Worm (Caenorhabditis elegans) whole organism, L4 larva: Measurements from ENCODE around the gene gop-2.

Experiments used
- F44E2.7 ChIP-seq: fragments of 200-800 bp; sonication (Bioruptor generic); IDR thresholded peaks from 2 replicates; pipeline ENCODE4 v2.1.2; 2022; ENCODE audit warnings: missing genetic modification characterization, missing compliant biosample characterization
- R02D3.7 ChIP-seq: fragments of 150-350 bp; sonication (generic microtip); optimal IDR thresholded peaks from 3 replicates; lab custom pipeline; 2014; ENCODE audit warnings: missing biosample characterization, missing genetic modification characterization
- T26A8.4 ChIP-seq: fragments of 200-800 bp; sonication (Bioruptor generic); IDR thresholded peaks from 2 replicates; pipeline ENCODE4 v1.3.6; 2022; ENCODE audit warnings: missing genetic modification characterization, missing compliant biosample characterization
- Y5F2A.4 ChIP-seq: fragments of 200-800 bp; sonication (Bioruptor generic); optimal IDR thresholded peaks from 2 replicates; lab custom pipeline; 2018; ENCODE audit warnings: mild to moderate bottlenecking, missing genetic modification characterization, missing compliant biosample characterization
- ZK337.2 ChIP-seq: fragments of 200-800 bp; sonication (Bioruptor generic); IDR thresholded peaks from 2 replicates; pipeline ENCODE4 v1.3.6; 2022; ENCODE audit warnings: missing genetic modification reagents, missing genetic modification characterization, missing compliant biosample characterization
- ZK546.5 ChIP-seq, 2 experiments: sonication (generic microtip); optimal IDR thresholded peaks; 2 replicates each; lab custom pipeline; 2017; ENCODE audit warnings: missing biosample characterization in 2 of 2, missing genetic modification characterization in 2 of 2
- arid-1 ChIP-seq: fragments of 200-800 bp; sonication (Bioruptor generic); conservative IDR thresholded peaks from 2 replicates; pipeline ENCODE4 v1.3.6; 2022; ENCODE audit warnings: missing genetic modification reagents, missing genetic modification characterization, missing compliant biosample characterization
- ceh-44 ChIP-seq: fragments of 200-800 bp; sonication (Bioruptor generic); IDR thresholded peaks from 2 replicates; pipeline ENCODE4 v1.3.6; 2022; ENCODE audit warnings: missing genetic modification reagents, missing genetic modification characterization, missing compliant biosample characterization
- ctbp-1 ChIP-seq: fragments of 200-800 bp; sonication (Bioruptor generic); IDR thresholded peaks from 2 replicates; pipeline ENCODE4 v1.3.6; 2022; ENCODE audit warnings: missing genetic modification reagents, missing genetic modification characterization, missing compliant biosample characterization
- daf-12 ChIP-seq: fragments of 150-350 bp; optimal IDR thresholded peaks from 2 replicates; lab custom pipeline; 2014; ENCODE audit warnings: missing biosample characterization, missing genetic modification reagents, missing genetic modification characterization
- dmd-6 ChIP-seq: fragments of 200-800 bp; sonication (Bioruptor generic); IDR thresholded peaks from 2 replicates; pipeline ENCODE4 v1.3.6; 2022; ENCODE audit warnings: missing genetic modification reagents, missing genetic modification characterization, missing compliant biosample characterization
- jun-1 ChIP-seq: fragments of 150-350 bp; optimal IDR thresholded peaks from 2 replicates; lab custom pipeline; 2014; ENCODE audit warnings: missing biosample characterization, missing genetic modification reagents, missing genetic modification characterization
- lin-1 ChIP-seq: fragments of 200-800 bp; sonication (Bioruptor generic); IDR thresholded peaks from 2 replicates; pipeline ENCODE4 v1.3.6; 2022; ENCODE audit warnings: missing genetic modification reagents, missing genetic modification characterization, missing compliant biosample characterization
- lin-15B ChIP-seq: fragments of 150-350 bp; sonication (generic microtip); optimal IDR thresholded peaks from 3 replicates; lab custom pipeline; 2014; ENCODE audit warnings: missing biosample characterization, missing genetic modification characterization
- mdt-29 ChIP-seq: fragments of 200-800 bp; sonication (Bioruptor generic); IDR thresholded peaks from 2 replicates; pipeline ENCODE4 v1.3.6; 2022; ENCODE audit warnings: missing genetic modification reagents, missing genetic modification characterization, missing compliant biosample characterization
- mep-1 ChIP-seq: fragments of 150-350 bp; sonication (generic microtip); optimal IDR thresholded peaks from 3 replicates; lab custom pipeline; 2014; ENCODE audit warnings: missing biosample characterization, missing genetic modification characterization
- mes-2 ChIP-seq: sonication (generic microtip); optimal IDR thresholded peaks from 2 replicates; lab custom pipeline; 2016; ENCODE audit warnings: missing genotype, mild to moderate bottlenecking, missing genetic modification characterization, missing compliant biosample characterization; ENCODE audit not compliant: poor library complexity, severe bottlenecking
- nhr-10 ChIP-seq: fragments of 150-350 bp; optimal IDR thresholded peaks from 2 replicates; lab custom pipeline; 2014; ENCODE audit warnings: missing biosample characterization, missing genetic modification characterization
- nhr-11 ChIP-seq: fragments of 150-350 bp; optimal IDR thresholded peaks from 2 replicates; lab custom pipeline; 2014; ENCODE audit warnings: missing biosample characterization, missing genetic modification characterization
- nhr-237 ChIP-seq: sonication (generic microtip); optimal IDR thresholded peaks from 2 replicates; lab custom pipeline; 2017; ENCODE audit warnings: missing biosample characterization, missing genetic modification characterization
- nhr-28 ChIP-seq: fragments of 150-350 bp; optimal IDR thresholded peaks from 2 replicates; lab custom pipeline; 2014; ENCODE audit warnings: missing biosample characterization, missing genetic modification characterization
- nhr-41 ChIP-seq: fragments of 200-800 bp; sonication (Bioruptor generic); IDR thresholded peaks from 2 replicates; pipeline ENCODE4 v1.3.6; 2022; ENCODE audit warnings: missing genetic modification reagents, missing genetic modification characterization, missing compliant biosample characterization
- nhr-42 ChIP-seq: fragments of 200-800 bp; sonication (Bioruptor generic); IDR thresholded peaks from 2 replicates; pipeline ENCODE4 v1.3.6; 2022; ENCODE audit warnings: missing genetic modification characterization, missing compliant biosample characterization
- nhr-48 ChIP-seq: sonication (generic microtip); optimal IDR thresholded peaks from 2 replicates; lab custom pipeline; 2016; ENCODE audit warnings: mild to moderate bottlenecking, missing genetic modification characterization, missing compliant biosample characterization
- nhr-6 ChIP-seq: fragments of 150-350 bp; optimal IDR thresholded peaks from 2 replicates; lab custom pipeline; 2014; ENCODE audit warnings: missing biosample characterization, missing genetic modification characterization
- saeg-2 ChIP-seq: fragments of 200-800 bp; sonication (Bioruptor generic); IDR thresholded peaks from 2 replicates; pipeline ENCODE4 v1.3.6; 2022; ENCODE audit warnings: missing genetic modification reagents, missing genetic modification characterization, missing compliant biosample characterization
- sdz-12 ChIP-seq: fragments of 200-800 bp; sonication (Bioruptor generic); optimal IDR thresholded peaks from 2 replicates; lab custom pipeline; 2018; ENCODE audit warnings: mild to moderate bottlenecking, missing genetic modification characterization, missing compliant biosample characterization
- snpc-1.2 ChIP-seq: fragments of 200-800 bp; sonication (Bioruptor generic); IDR thresholded peaks from 2 replicates; pipeline ENCODE4 v1.3.6; 2022; ENCODE audit warnings: missing genetic modification reagents, missing genetic modification characterization, missing compliant biosample characterization
- spr-1 ChIP-seq: sonication (generic microtip); optimal IDR thresholded peaks from 2 replicates; lab custom pipeline; 2016; ENCODE audit warnings: mild to moderate bottlenecking, missing genetic modification characterization, missing compliant biosample characterization
- unc-130 ChIP-seq: sonication (generic microtip); optimal IDR thresholded peaks from 2 replicates; lab custom pipeline; 2016; ENCODE audit warnings: missing genetic modification reagents, missing genetic modification characterization, missing compliant biosample characterization
- unc-62 ChIP-seq, 3 experiments: fragments of 150-350 bp in 1 of 3; sonication (generic microtip); optimal IDR thresholded peaks in 2 of 3; peaks in 1 of 3; 1 replicate in 1 of 3; 2 replicates in 2 of 3; lab custom pipeline; 2014 to 2017; ENCODE audit warnings: missing biosample characterization in 3 of 3, missing genetic modification characterization in 3 of 3, missing genetic modification reagents in 3 of 3, missing genotype in 1 of 3
- zfp-2 ChIP-seq: sonication (generic microtip); optimal IDR thresholded peaks from 2 replicates; lab custom pipeline; 2016; ENCODE audit warnings: mild to moderate bottlenecking, missing genetic modification characterization, missing compliant biosample characterization
- zip-2 ChIP-seq: fragments of 150-350 bp; optimal IDR thresholded peaks from 2 replicates; lab custom pipeline; 2014; ENCODE audit warnings: missing biosample characterization, missing genetic modification characterization

gop-2 gene

DNA sequence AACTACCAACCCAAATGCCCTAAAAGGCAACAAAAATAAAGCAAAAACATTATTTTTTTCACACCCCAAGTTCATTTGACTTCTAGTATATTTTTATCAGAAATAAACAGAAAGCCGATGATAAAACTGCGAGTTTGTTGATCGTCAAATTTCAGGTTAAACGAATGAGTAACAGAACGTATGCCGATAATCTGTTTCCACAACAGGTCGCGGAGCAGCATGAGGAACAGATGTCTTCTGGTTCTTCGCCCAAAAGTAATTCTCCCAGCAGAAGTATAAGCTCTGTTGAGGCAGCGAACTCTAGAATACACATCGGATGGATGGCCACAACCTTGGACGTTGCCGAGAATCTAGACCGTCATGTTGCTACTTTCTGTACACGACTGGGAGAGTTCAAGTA, 28.4 kb upstream of the gop-2 start, which contains the start of gene prmt-5 (continued):
- TF ChIP-seq nhr-237 (tag; lab: Kevin White, UChicago) = no peak
- TF ChIP-seq ZK546.5 (tag; optimal IDR thresholded peaks at IDR 0.05; lab: Kevin White, UChicago) = no peak
- peak; percentile 44 for TF ChIP-seq nhr-10
- no peak for TF ChIP-seq zip-2 (tag; lab: Kevin White, UChicago)
- TF ChIP-seq spr-1 (tag; lab: Kevin White, UChicago) = peak; percentile 45
- no peak for TF ChIP-seq daf-12 (tag; lab: Kevin White, UChicago)
- TF ChIP-seq ZK337.2 (GFP tag; lab: Robert Waterston, UW) = no peak
- TF ChIP-seq saeg-2 (GFP tag; lab: Robert Waterston, UW) = no peak
- TF ChIP-seq ctbp-1 (GFP tag; lab: Robert Waterston, UW) = peak; percentile 45; the same call in 1 of the 2 replicates
- no peak for TF ChIP-seq R02D3.7
- TF ChIP-seq nhr-6 (tag; lab: Kevin White, UChicago) = no peak
- TF ChIP-seq T26A8.4 (GFP tag; lab: Robert Waterston, UW) = peak; percentile 65
- no peak for TF ChIP-seq zfp-2 (tag; lab: Kevin White, UChicago)
- peak; percentile 45 for TF ChIP-seq unc-130

DNA sequence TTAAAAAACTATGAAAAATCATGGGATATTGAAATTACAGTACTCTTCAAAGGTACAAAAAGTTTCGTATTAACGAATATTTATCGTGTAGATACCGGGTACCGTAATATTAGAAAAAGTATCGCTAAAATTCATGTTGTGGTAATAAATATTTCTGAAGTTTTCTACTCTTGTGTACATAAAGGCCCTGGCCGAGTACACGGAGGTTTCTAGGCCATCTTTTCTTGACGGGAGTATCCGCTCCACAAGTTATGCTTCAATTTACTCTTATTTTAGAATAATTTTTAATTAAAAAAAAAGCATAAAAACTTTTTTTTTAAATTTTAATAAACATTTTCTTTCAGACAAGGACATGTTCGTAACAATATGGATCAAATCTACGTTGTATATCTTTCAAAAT, 25.7 kb upstream of the gop-2 start:
- no peak for TF ChIP-seq sdz-12 (GFP tag; lab: Kevin White, UChicago)
- no peak for TF ChIP-seq jun-1
- TF ChIP-seq saeg-2 (GFP tag; lab: Robert Waterston, UW) = no peak
- TF ChIP-seq dmd-6 = no peak
- TF ChIP-seq mdt-29 (GFP tag; lab: Robert Waterston, UW) = no peak
- TF ChIP-seq mes-2 (tag; lab: Kevin White, UChicago) = peak; percentile 58
- TF ChIP-seq F44E2.7 (GFP tag; lab: Robert Waterston, UW) = no peak

DNA sequence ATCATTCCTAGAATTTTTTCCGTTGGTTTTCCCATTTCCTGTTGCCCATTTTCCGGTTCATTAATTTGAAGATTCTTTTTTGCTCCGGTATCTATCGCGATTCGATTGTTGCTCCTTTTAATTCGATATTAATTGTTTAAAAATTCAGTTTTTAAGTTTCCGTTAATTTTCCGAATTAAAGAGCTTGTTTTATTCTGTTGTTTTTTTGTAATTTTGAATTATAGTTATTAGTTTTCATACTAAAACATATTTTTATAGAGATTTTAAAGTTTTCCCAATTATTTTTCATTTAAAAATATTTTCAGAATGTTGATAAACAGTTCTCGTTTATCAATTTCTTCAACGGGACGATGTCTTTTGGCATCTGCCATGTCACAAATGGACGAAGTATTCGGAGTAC, 24.5 kb upstream of the gop-2 start, which contains the start of gene mrps-26:
Gene mrps-26, plus strand, starts transcription at position 301 of the 400 bp plus-strand sequence.
- TF ChIP-seq lin-15B = no peak
- TF ChIP-seq, all 104 proteins: peak for 0

DNA sequence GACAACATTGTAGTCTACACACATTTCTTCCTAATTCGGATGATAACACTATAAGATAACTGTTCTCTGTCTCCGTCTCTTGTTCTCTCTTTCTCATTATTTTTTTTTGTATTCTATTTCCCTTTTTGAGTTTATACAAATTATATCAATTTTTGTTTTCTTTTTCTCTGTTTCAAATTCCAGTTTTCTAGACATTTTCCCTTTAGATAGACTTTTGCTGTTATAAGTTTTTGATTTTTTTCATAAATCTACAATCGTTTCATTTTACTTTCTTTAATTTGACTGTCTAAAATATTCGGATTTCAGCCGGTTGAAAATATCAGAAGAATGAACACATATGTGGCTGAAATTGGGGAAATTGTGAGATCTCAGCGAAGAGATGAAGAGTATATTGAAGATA, 22.7 kb upstream of the gop-2 start, which contains the start of gene prx-10:
Gene prx-10, plus strand, starts transcription at position 301 of the 400 bp plus-strand sequence.
- TF ChIP-seq nhr-42 (no peak), nhr-11 (no peak), nhr-48 (tag; lab: Kevin White, UChicago) (no peak), nhr-10 (no peak), Y5F2A.4 (no peak), nhr-28 (tag; lab: Kevin White, UChicago) (peak; percentile 79), snpc-1.2 (no peak)

DNA sequence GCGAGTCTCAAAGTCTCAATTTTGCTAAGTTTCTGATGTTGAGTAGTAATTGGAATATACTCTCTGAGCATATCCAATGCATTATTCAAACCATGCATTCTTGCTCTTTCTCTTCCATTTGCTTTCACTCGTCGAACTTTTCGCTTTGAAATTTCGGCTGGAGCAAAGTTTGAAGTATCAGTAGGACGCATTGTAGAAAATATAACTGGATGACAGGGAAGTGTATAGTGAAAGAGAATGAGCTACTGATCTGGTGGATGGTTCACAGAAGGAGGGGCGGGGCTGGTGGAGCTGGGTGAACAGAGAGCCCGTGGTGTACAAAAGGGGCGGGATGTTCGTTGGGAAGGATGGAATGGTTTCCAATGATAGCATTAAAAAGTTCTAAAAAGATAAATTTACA, 17.0 kb upstream of the gop-2 start:
- TF ChIP-seq sdz-12 (GFP tag; lab: Kevin White, UChicago) (no peak), ceh-44 (no peak), arid-1 (no peak), nhr-10 (no peak), mep-1 (tag; lab: Kevin White, UChicago) (no peak), nhr-41 (GFP tag; lab: Robert Waterston, UW) (no peak), unc-130 (no peak), F44E2.7 (GFP tag; lab: Robert Waterston, UW) (no peak), lin-1 (GFP tag; lab: Robert Waterston, UW) (no peak), saeg-2 (GFP tag; lab: Robert Waterston, UW) (no peak), jun-1 (no peak)
- TF ChIP-seq, all 104 proteins: peak for 0

DNA sequence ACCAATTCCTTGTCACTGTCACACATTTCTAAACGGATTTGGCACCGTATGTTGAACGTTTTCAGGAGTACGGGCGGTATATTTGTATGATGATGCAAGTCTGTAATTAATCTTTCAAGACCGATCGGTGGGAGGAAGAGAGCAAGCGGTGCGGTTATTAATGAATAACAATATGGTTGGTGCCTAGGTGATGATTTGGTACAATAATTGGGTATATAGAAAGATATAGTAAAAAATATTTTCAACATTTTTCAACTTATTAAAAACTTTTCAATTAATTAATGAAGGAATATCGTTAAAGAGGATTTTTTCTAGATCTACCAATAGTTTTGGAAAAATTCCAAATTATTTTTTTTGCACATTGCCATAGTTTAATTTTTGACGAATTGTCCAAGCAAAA, 14.3 kb upstream of the gop-2 start, which contains the start of gene cnd-1:
Gene cnd-1, minus strand, starts transcription at position 101 of the 400 bp plus-strand sequence.
- no peak for TF ChIP-seq nhr-28 (tag; lab: Kevin White, UChicago)
- peak in 1 of 2 experiments; percentile 58 for TF ChIP-seq unc-62 (GFP tag; optimal IDR thresholded peaks at IDR 0.05 in 1 of 2; lab: Kevin White, UChicago)
- TF ChIP-seq unc-62 (tag; optimal IDR thresholded peaks at IDR 0.05; lab: Kevin White, UChicago) = no peak
- TF ChIP-seq, all 104 proteins: peak for 1
